Worm (Caenorhabditis elegans) whole organism, L2 larva: ENCODE data around the gene unc-36.

ENCODE experiments used
- F13H6.1 ChIP-seq: sonication (generic microtip); optimal IDR thresholded peaks from 2 replicates; lab custom pipeline; 2016; ENCODE audit warnings: missing genetic modification characterization, missing compliant biosample characterization
- R02D3.7 ChIP-seq: fragments of 150-350 bp; optimal IDR thresholded peaks from 2 replicates; lab custom pipeline; 2014; ENCODE audit warnings: missing biosample characterization, missing genetic modification characterization
- ZK546.5 ChIP-seq: sonication (generic microtip); optimal IDR thresholded peaks from 2 replicates; lab custom pipeline; 2017; ENCODE audit warnings: missing biosample characterization, missing genetic modification characterization
- alr-1 ChIP-seq: fragments of 150-350 bp; optimal IDR thresholded peaks from 2 replicates; lab custom pipeline; 2014; ENCODE audit warnings: missing biosample characterization, missing genetic modification characterization
- aly-2 ChIP-seq: fragments of 150-350 bp; optimal IDR thresholded peaks from 2 replicates; lab custom pipeline; 2014; ENCODE audit warnings: missing biosample characterization, missing genetic modification characterization
- ama-1 ChIP-seq: fragments of 150-350 bp; optimal IDR thresholded peaks from 2 replicates; lab custom pipeline; 2018; ENCODE audit warnings: inconsistent platforms
- blmp-1 ChIP-seq: sonication (generic microtip); optimal IDR thresholded peaks from 2 replicates; lab custom pipeline; 2017; ENCODE audit warnings: missing genetic modification characterization, mild to moderate bottlenecking, missing compliant biosample characterization, antibody characterized with exemption, moderate library complexity; ENCODE audit not compliant: insufficient read depth
- ceh-16 ChIP-seq: fragments of 150-350 bp; optimal IDR thresholded peaks from 2 replicates; lab custom pipeline; 2014; ENCODE audit warnings: missing biosample characterization, missing genetic modification characterization
- ceh-82 ChIP-seq: fragments of 150-350 bp; optimal IDR thresholded peaks from 2 replicates; lab custom pipeline; 2014; ENCODE audit warnings: missing biosample characterization, missing genetic modification characterization
- crh-2 ChIP-seq: sonication (generic microtip); optimal IDR thresholded peaks from 2 replicates; lab custom pipeline; 2017; ENCODE audit warnings: missing biosample characterization, missing genetic modification characterization
- dmd-4 ChIP-seq: sonication (generic microtip); optimal IDR thresholded peaks from 2 replicates; lab custom pipeline; 2017; ENCODE audit warnings: missing biosample characterization, missing genetic modification characterization
- elt-3 ChIP-seq: sonication (generic microtip); optimal IDR thresholded peaks from 2 replicates; lab custom pipeline; 2017; ENCODE audit warnings: missing biosample characterization, missing genetic modification characterization
- fos-1 ChIP-seq: fragments of 150-350 bp; optimal IDR thresholded peaks from 2 replicates; lab custom pipeline; 2014; ENCODE audit warnings: missing biosample characterization, missing genetic modification characterization
- gmeb-1 ChIP-seq: fragments of 150-350 bp; optimal IDR thresholded peaks from 2 replicates; lab custom pipeline; 2014; ENCODE audit warnings: missing biosample characterization, missing genetic modification characterization
- lin-13 ChIP-seq: fragments of 150-350 bp; optimal IDR thresholded peaks from 2 replicates; lab custom pipeline; 2014; ENCODE audit warnings: missing biosample characterization, missing genetic modification reagents, missing genetic modification characterization
- lin-39 ChIP-seq: fragments of 150-350 bp; optimal IDR thresholded peaks from 2 replicates; lab custom pipeline; 2014; ENCODE audit warnings: missing biosample characterization, missing genetic modification reagents, missing genetic modification characterization
- lsy-2 ChIP-seq, 2 experiments: fragments of 150-350 bp in 1 of 2; sonication (generic microtip) in 1 of 2; optimal IDR thresholded peaks; 2 replicates each; lab custom pipeline; 2014 to 2017; ENCODE audit warnings: missing biosample characterization in 2 of 2, missing genetic modification characterization in 2 of 2
- mab-5 ChIP-seq: fragments of 150-350 bp; optimal IDR thresholded peaks from 2 replicates; lab custom pipeline; 2014; ENCODE audit warnings: missing biosample characterization, missing genetic modification characterization
- mbf-1 ChIP-seq: sonication (generic microtip); optimal IDR thresholded peaks from 2 replicates; lab custom pipeline; 2017; ENCODE audit warnings: missing biosample characterization, missing genetic modification characterization
- mdl-1 ChIP-seq, 2 experiments: fragments of 150-350 bp in 1 of 2; sonication (generic microtip) in 1 of 2; optimal IDR thresholded peaks; 2 replicates each; lab custom pipeline; 2017; ENCODE audit warnings: missing biosample characterization in 2 of 2, missing genetic modification characterization in 2 of 2
- nhr-12 ChIP-seq: fragments of 150-350 bp; optimal IDR thresholded peaks from 2 replicates; lab custom pipeline; 2014; ENCODE audit warnings: missing biosample characterization, missing genetic modification characterization
- nhr-21 ChIP-seq: fragments of 150-350 bp; optimal IDR thresholded peaks from 2 replicates; lab custom pipeline; 2014; ENCODE audit warnings: missing biosample characterization, missing genetic modification characterization
- nhr-23 ChIP-seq: fragments of 150-350 bp; optimal IDR thresholded peaks from 2 replicates; lab custom pipeline; 2014; ENCODE audit warnings: missing biosample characterization, missing genetic modification reagents, missing genetic modification characterization
- nhr-25 ChIP-seq: fragments of 150-350 bp; sonication (generic microtip); optimal IDR thresholded peaks from 3 replicates; lab custom pipeline; 2014; ENCODE audit warnings: missing biosample characterization, missing genetic modification characterization
- nhr-6 ChIP-seq: fragments of 150-350 bp; optimal IDR thresholded peaks from 2 replicates; lab custom pipeline; 2014; ENCODE audit warnings: missing biosample characterization, missing genetic modification characterization
- nhr-77 ChIP-seq: fragments of 150-350 bp; optimal IDR thresholded peaks from 2 replicates; lab custom pipeline; 2014; ENCODE audit warnings: missing biosample characterization, missing genetic modification characterization
- peb-1 ChIP-seq: fragments of 150-350 bp; optimal IDR thresholded peaks from 2 replicates; lab custom pipeline; 2014; ENCODE audit warnings: missing biosample characterization, missing genetic modification characterization
- sma-9 ChIP-seq, 2 experiments: fragments of 150-350 bp in 1 of 2; sonication (generic microtip) in 1 of 2; optimal IDR thresholded peaks; 2 replicates each; lab custom pipeline; 2014 to 2016; ENCODE audit warnings: missing genetic modification characterization in 2 of 2, mild to moderate bottlenecking in 1 of 2, missing biosample characterization in 1 of 2, missing compliant biosample characterization in 1 of 2, missing genetic modification reagents in 1 of 2, moderate library complexity in 1 of 2
- snpc-4 ChIP-seq: fragments of 150-350 bp; optimal IDR thresholded peaks from 2 replicates; lab custom pipeline; 2014; ENCODE audit warnings: missing biosample characterization, missing genetic modification characterization
- unc-39 ChIP-seq: fragments of 150-350 bp; optimal IDR thresholded peaks from 2 replicates; lab custom pipeline; 2014; ENCODE audit warnings: missing biosample characterization, missing genetic modification characterization
- unc-55 ChIP-seq: fragments of 150-350 bp; sonication (generic microtip); optimal IDR thresholded peaks from 3 replicates; lab custom pipeline; 2014; ENCODE audit warnings: missing biosample characterization, missing genetic modification reagents, missing genetic modification characterization
- unc-62 ChIP-seq: fragments of 150-350 bp; optimal IDR thresholded peaks from 2 replicates; lab custom pipeline; 2014; ENCODE audit warnings: missing biosample characterization, missing genetic modification reagents, missing genetic modification characterization
- ztf-1 ChIP-seq: fragments of 200-800 bp; sonication (Bioruptor generic); conservative IDR thresholded peaks from 2 replicates; pipeline ENCODE4 v1.3.6; 2022; ENCODE audit warnings: missing genetic modification characterization, missing compliant biosample characterization
- ztf-4 ChIP-seq: fragments of 150-350 bp; optimal IDR thresholded peaks from 2 replicates; lab custom pipeline; 2014; ENCODE audit warnings: missing biosample characterization, missing genetic modification characterization

The unc-36 gene

ce11 chrIII:8181581-8181980 lies 19.4 kb downstream of the unc-36 start, which contains the start of gene spc-2:
Gene spc-2, plus strand, starts transcription at chrIII:8181881.
- TF ChIP-seq mab-5 (tag; lab: Kevin White, UChicago) (no peak), sma-9 (GFP tag; optimal IDR thresholded peaks at IDR 0.05; lab: Kevin White, UChicago) (no peak), sma-9 (tag; optimal IDR thresholded peaks at IDR 0.05; lab: Kevin White, UChicago) (no peak), alr-1 (tag; lab: Kevin White, UChicago) (no peak), ztf-1 (GFP tag; lab: Robert Waterston, UW) (no peak), nhr-21 (tag; lab: Kevin White, UChicago) (no peak), nhr-77 (no peak), R02D3.7 (tag; lab: Kevin White, UChicago) (no peak), ztf-4 (tag; lab: Kevin White, UChicago) (no peak), lin-13 (GFP tag; lab: Kevin White, UChicago) (no peak), elt-3 (tag; lab: Kevin White, UChicago) (no peak), aly-2 (tag; lab: Kevin White, UChicago) (no peak), mdl-1 (tag; optimal IDR thresholded peaks at IDR 0.05; lab: Kevin White, UChicago) (no peak)

- TF ChIP-seq mdl-1 (tag; optimal IDR thresholded peaks at IDR 0.05; lab: Kevin White, UChicago) = no peak
- no peak for TF ChIP-seq unc-55 (GFP tag; lab: Kevin White, UChicago)
- TF ChIP-seq lin-13 (GFP tag; lab: Kevin White, UChicago) = no peak
- no peak for TF ChIP-seq fos-1 (tag; lab: Kevin White, UChicago)
- no peak for TF ChIP-seq R02D3.7 (tag; lab: Kevin White, UChicago)
- TF ChIP-seq nhr-6 = no peak
- no peak for TF ChIP-seq sma-9 (GFP tag; optimal IDR thresholded peaks at IDR 0.05; lab: Kevin White, UChicago)
- no peak for TF ChIP-seq sma-9 (tag; optimal IDR thresholded peaks at IDR 0.05; lab: Kevin White, UChicago)
- no peak for TF ChIP-seq snpc-4 (tag; lab: Kevin White, UChicago)
- no peak for TF ChIP-seq nhr-21 (tag; lab: Kevin White, UChicago)
- TF ChIP-seq alr-1 (tag; lab: Kevin White, UChicago) = no peak
- no peak for TF ChIP-seq ceh-16 (tag; lab: Kevin White, UChicago)
- TF ChIP-seq nhr-25 = no peak
- TF ChIP-seq unc-62 (GFP tag; lab: Kevin White, UChicago) = no peak
Measured at ce11 chrIII:8178924-8179323, 22.1 kb downstream of the unc-36 start, which contains the start of gene C50C3.5. Gene C50C3.5, plus strand, starts transcription at chrIII:8179224.

DNA sequence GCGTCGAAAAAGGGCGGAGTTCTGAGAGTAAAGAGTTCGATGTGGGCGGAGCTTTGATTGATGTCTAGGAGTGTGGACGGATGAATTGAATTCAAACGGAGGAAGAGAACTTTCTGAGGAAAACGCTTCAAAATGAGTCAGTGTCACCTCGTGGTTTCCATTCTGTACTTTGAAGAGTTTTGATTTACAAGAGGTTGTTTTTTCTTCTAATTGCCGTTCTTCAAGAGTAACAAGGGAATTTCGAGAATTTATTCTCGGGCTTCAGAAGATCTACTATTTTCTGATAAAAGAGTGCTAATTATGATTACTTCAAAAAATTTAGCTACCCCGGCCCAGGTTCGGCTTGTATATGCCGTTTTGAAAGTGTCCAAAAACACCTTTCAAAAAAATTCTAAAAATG lies 24.8 kb downstream of the unc-36 start, which contains the start of gene C50C3.12:
TSS of gene C50C3.12 (plus strand) at position 301 of the 400 bp plus-strand sequence.
- no peak for TF ChIP-seq unc-39
- no peak for TF ChIP-seq dmd-4 (tag; lab: Kevin White, UChicago)
- TF ChIP-seq mbf-1 (tag; lab: Kevin White, UChicago) = no peak
- no peak for TF ChIP-seq snpc-4 (tag; lab: Kevin White, UChicago)
- no peak for TF ChIP-seq nhr-6
- TF ChIP-seq peb-1 (tag; lab: Kevin White, UChicago) = no peak
- no peak for TF ChIP-seq gmeb-1
- no peak for TF ChIP-seq ZK546.5 (tag; lab: Kevin White, UChicago)
- no peak for TF ChIP-seq alr-1 (tag; lab: Kevin White, UChicago)
- no peak for TF ChIP-seq nhr-23
- TF ChIP-seq ama-1 (lab: Kevin White, UChicago) = no peak
- no peak for TF ChIP-seq nhr-12 (tag; lab: Kevin White, UChicago)
- TF ChIP-seq crh-2 = no peak
- no peak for TF ChIP-seq ceh-16 (tag; lab: Kevin White, UChicago)
- no peak for TF ChIP-seq blmp-1 (tag; lab: Kevin White, UChicago)
- TF ChIP-seq mab-5 (tag; lab: Kevin White, UChicago) = no peak
- TF ChIP-seq unc-55 (GFP tag; lab: Kevin White, UChicago) = no peak
- TF ChIP-seq F13H6.1 (tag; lab: Kevin White, UChicago) = no peak
- TF ChIP-seq nhr-25 = no peak
- no peak for TF ChIP-seq R02D3.7 (tag; lab: Kevin White, UChicago)

DNA sequence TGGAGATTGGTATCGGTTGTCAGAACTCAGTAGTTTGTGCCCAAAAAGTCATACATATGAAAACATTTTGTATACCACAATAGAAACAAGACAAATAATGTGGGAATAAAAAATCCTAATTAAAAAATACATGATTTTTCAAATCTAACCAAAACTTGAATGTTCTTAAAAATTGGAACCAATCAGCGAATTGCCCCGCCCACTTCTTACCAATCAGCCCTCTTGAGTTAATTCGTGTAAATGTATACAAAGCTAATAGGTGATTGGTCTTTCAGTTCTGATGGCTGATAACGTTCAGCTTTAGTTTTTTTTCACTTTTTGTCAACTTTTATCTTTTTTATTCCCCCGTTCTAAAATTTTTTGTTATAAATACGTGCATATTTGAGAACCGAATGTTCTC lies 25.8 kb downstream of the unc-36 start:
- no peak for TF ChIP-seq nhr-21 (tag; lab: Kevin White, UChicago)
- no peak for TF ChIP-seq mbf-1 (tag; lab: Kevin White, UChicago)
- TF ChIP-seq lin-39 (tag; lab: Kevin White, UChicago) = no peak
- no peak for TF ChIP-seq F13H6.1 (tag; lab: Kevin White, UChicago)
- TF ChIP-seq nhr-12 (tag; lab: Kevin White, UChicago) = no peak
- no peak for TF ChIP-seq ceh-82 (tag; lab: Kevin White, UChicago)
- no peak for TF ChIP-seq unc-39
- no peak for TF ChIP-seq lsy-2 (tag; optimal IDR thresholded peaks at IDR 0.05; lab: Kevin White, UChicago)
- TF ChIP-seq dmd-4 (tag; lab: Kevin White, UChicago) = no peak
- no peak for TF ChIP-seq snpc-4 (tag; lab: Kevin White, UChicago)
